Fruit fly (Drosophila melanogaster): Measurements from ENCODE around the gene Ptp61F.
A peak's percentile ranks its signal among the peaks of the same experiment; 100 is the strongest.

Ptp61F gene

dm6 chr3L:1515820-1516540 lies 40.9 kb upstream of the Ptp61F start (continued):
- TF ChIP-seq CG8632 (GFP tag; optimal IDR thresholded peaks at IDR 0.05): peak; percentile 27
- TF ChIP-seq CG3919 (GFP tag; optimal IDR thresholded peaks at IDR 0.05): peak; percentile 72
- TF ChIP-seq Hr38 (GFP tag; optimal IDR thresholded peaks at IDR 0.05): peak; percentile 11
- peak; percentile 73 for TF ChIP-seq achi (GFP tag; optimal IDR thresholded peaks at IDR 0.05)
- peak; percentile 35 for TF ChIP-seq Ets96B (tag; optimal IDR thresholded peaks at IDR 0.05)
- peak; percentile 46; the same call in 1 of the 2 replicates for TF ChIP-seq CG11294 (GFP tag; IDR thresholded peaks at IDR 0.05)
- peak; percentile 63 for TF ChIP-seq CG6808 (GFP tag; optimal IDR thresholded peaks at IDR 0.05)
- peak; percentile 86 for TF ChIP-seq CG8119 (GFP tag; IDR thresholded peaks at IDR 0.05)
- TF ChIP-seq topi (GFP tag; optimal IDR thresholded peaks at IDR 0.05): peak; percentile 49
- TF ChIP-seq pdm3 (GFP tag; optimal IDR thresholded peaks at IDR 0.05): peak; percentile 69
- TF ChIP-seq Gug (GFP tag; IDR thresholded peaks at IDR 0.05): peak; percentile 55
- TF ChIP-seq CG10631 (GFP tag; optimal IDR thresholded peaks at IDR 0.05): peak; percentile 52
- TF ChIP-seq CG6792 (GFP tag; optimal IDR thresholded peaks at IDR 0.05): peak; percentile 46
- peak; percentile 39 for TF ChIP-seq CG3032 (tag; optimal IDR thresholded peaks at IDR 0.05)
- peak; percentile 62 for TF ChIP-seq cyc (GFP tag; optimal IDR thresholded peaks at IDR 0.05)
- TF ChIP-seq Hr39 (GFP tag; optimal IDR thresholded peaks at IDR 0.05): peak; percentile 69
- TF ChIP-seq Sox102F (GFP tag; optimal IDR thresholded peaks at IDR 0.05): peak; percentile 65
- peak; percentile 2 for TF ChIP-seq CG11902 (GFP tag; optimal IDR thresholded peaks at IDR 0.05)
- TF ChIP-seq Smox (GFP tag; optimal IDR thresholded peaks at IDR 0.05): peak; percentile 53
- peak; percentile 70 for TF ChIP-seq Sox14 (GFP tag; optimal IDR thresholded peaks at IDR 0.05)
- TF ChIP-seq Ets21C (GFP tag; optimal IDR thresholded peaks at IDR 0.05): peak; percentile 25
- peak; percentile 20 for TF ChIP-seq Sox15 (GFP tag; optimal IDR thresholded peaks at IDR 0.05)
- no peak for TF ChIP-seq CG8319 (GFP tag; optimal IDR thresholded peaks at IDR 0.05)
- peak; percentile 35 for TF ChIP-seq dsx (GFP tag; optimal IDR thresholded peaks at IDR 0.05; ENCODE audit: poor library complexity, severe bottlenecking)
- TF ChIP-seq Hr4 (GFP tag; optimal IDR thresholded peaks at IDR 0.05): peak; percentile 92
- TF ChIP-seq CG32006 (GFP tag; optimal IDR thresholded peaks at IDR 0.05): peak; percentile 94
- TF ChIP-seq fkh (GFP tag; optimal IDR thresholded peaks at IDR 0.05): peak; percentile 77
- peak; percentile 39 for TF ChIP-seq fd59A (GFP tag; optimal IDR thresholded peaks at IDR 0.05)
- no peak for TF ChIP-seq Blimp-1 (GFP tag; optimal IDR thresholded peaks at IDR 0.05)

dm6 chr3L:1502086-1502893 lies 27.2 kb upstream of the Ptp61F start, which contains the start of the genes hfp and Psa:
hfp (minus strand) TSS chr3L:1502590.
Psa (plus strand) TSS chr3L:1502843.
- no peak for TF ChIP-seq CG7368 (GFP tag; optimal IDR thresholded peaks at IDR 0.05)
- TF ChIP-seq CG6163 (GFP tag; IDR thresholded peaks at IDR 0.05): no peak
- peak; percentile 85 for TF ChIP-seq svp (GFP tag)
- TF ChIP-seq CG6854 (GFP tag; optimal IDR thresholded peaks at IDR 0.05): no peak
- no peak for TF ChIP-seq CG16779 (tag; optimal IDR thresholded peaks at IDR 0.05)
- TF ChIP-seq Ets96B (tag; optimal IDR thresholded peaks at IDR 0.05): no peak
- peak; percentile 46 for TF ChIP-seq fkh (GFP tag; optimal IDR thresholded peaks at IDR 0.05)

- TF ChIP-seq fd85E (GFP tag; optimal IDR thresholded peaks at IDR 0.05) (no peak), CG6276 (GFP tag; optimal IDR thresholded peaks at IDR 0.05) (no peak), Ets21C (GFP tag; optimal IDR thresholded peaks at IDR 0.05) (no peak), Sox14 (GFP tag; optimal IDR thresholded peaks at IDR 0.05) (peak; percentile 82)
Measured at dm6 chr3L:1496408-1496807, 21.4 kb upstream of the Ptp61F start, which contains the start of gene CG12084. CG12084 (minus strand) TSS chr3L:1496643.
